Worm (Caenorhabditis elegans): ENCODE measurements around the gene twk-21.

DNA sequence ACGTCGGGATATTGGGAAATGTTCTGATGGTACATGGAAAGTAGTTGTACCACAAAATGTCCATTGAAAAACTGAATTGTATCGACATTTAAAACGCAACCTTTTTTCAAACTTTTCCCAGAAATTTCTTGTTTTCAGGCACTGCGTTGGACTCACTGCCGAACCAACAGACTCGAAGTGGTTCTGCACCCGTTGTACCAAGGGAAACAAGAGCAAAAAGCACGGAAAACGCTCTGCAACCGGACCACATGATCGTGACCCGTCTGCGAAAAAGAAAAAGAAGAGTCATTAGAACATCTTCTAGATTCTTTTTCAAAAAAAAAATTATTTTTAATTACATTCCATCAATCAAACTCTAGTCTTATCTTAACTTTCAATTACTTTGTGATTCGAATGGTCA is 45.6 kb downstream of the twk-21 start:
- no peak for TF ChIP-seq him-1 (tag; optimal IDR thresholded peaks at IDR 0.05)
- TF ChIP-seq dao-5 (tag; optimal IDR thresholded peaks at IDR 0.05): no peak

All from whole organism, L4/young adult.